Fruit fly (Drosophila melanogaster) whole organism, prepupa: Measurements from ENCODE around the gene TfIIEalpha.

Experiments used
- CG10631 ChIP-seq: fragments of 200-800 bp; sonication (Bioruptor generic); optimal IDR thresholded peaks from 2 replicates; lab custom pipeline; 2016; ENCODE audit warnings: missing biosample characterization, missing genetic modification characterization
- CG10669 ChIP-seq: fragments of 200-800 bp; sonication (Bioruptor generic); optimal IDR thresholded peaks from 3 replicates; lab custom pipeline; 2018; ENCODE audit warnings: missing biosample characterization, mild to moderate bottlenecking, missing genetic modification characterization, moderate library complexity
- CG11294 ChIP-seq: fragments of 200-800 bp; sonication (Bioruptor generic); IDR thresholded peaks from 2 replicates; pipeline ENCODE4 v1.3.6; 2022; ENCODE audit warnings: missing biosample characterization, missing genetic modification characterization
- CG11762 ChIP-seq: fragments of 200-800 bp; sonication (Bioruptor generic); optimal IDR thresholded peaks from 3 replicates; lab custom pipeline; 2016; ENCODE audit warnings: missing biosample characterization, missing genetic modification characterization; ENCODE audit not compliant: insufficient read depth
- CG11902 ChIP-seq: fragments of 200-800 bp; sonication (Bioruptor generic); optimal IDR thresholded peaks from 3 replicates; lab custom pipeline; 2016; ENCODE audit warnings: missing biosample characterization, missing genetic modification characterization
- CG15336 ChIP-seq: fragments of 200-800 bp; sonication (Bioruptor generic); IDR thresholded peaks from 2 replicates; pipeline ENCODE4 v1.3.6; 2022; ENCODE audit warnings: missing biosample characterization, missing genetic modification characterization
- CG16779 ChIP-seq: fragments of 200-800 bp; sonication (Bioruptor generic); optimal IDR thresholded peaks from 3 replicates; lab custom pipeline; 2017; ENCODE audit warnings: missing biosample characterization, mild to moderate bottlenecking, missing genetic modification characterization
- CG34406 ChIP-seq: fragments of 200-800 bp; sonication (Bioruptor generic); optimal IDR thresholded peaks from 3 replicates; lab custom pipeline; 2016; ENCODE audit warnings: missing biosample characterization, missing genetic modification characterization
- CG4318 ChIP-seq: fragments of 200-800 bp; sonication (Bioruptor generic); optimal IDR thresholded peaks from 3 replicates; lab custom pipeline; 2017; ENCODE audit warnings: missing biosample characterization, mild to moderate bottlenecking, missing genetic modification characterization
- CG6163 ChIP-seq: fragments of 200-800 bp; sonication (Bioruptor generic); IDR thresholded peaks from 3 replicates; pipeline ENCODE4 v1.3.6; 2022; ENCODE audit warnings: missing biosample characterization, missing genetic modification characterization
- CG6276 ChIP-seq: fragments of 200-800 bp; sonication (Bioruptor generic); optimal IDR thresholded peaks from 2 replicates; lab custom pipeline; 2017; ENCODE audit warnings: missing biosample characterization, mild to moderate bottlenecking, missing genetic modification characterization
- CG6792 ChIP-seq: fragments of 200-800 bp; sonication (Bioruptor generic); optimal IDR thresholded peaks from 3 replicates; lab custom pipeline; 2016; ENCODE audit warnings: missing biosample characterization, missing genetic modification characterization
- CG6808 ChIP-seq: fragments of 200-800 bp; sonication (Bioruptor generic); optimal IDR thresholded peaks from 3 replicates; lab custom pipeline; 2017; ENCODE audit warnings: missing biosample characterization, missing genetic modification characterization, mild to moderate bottlenecking, moderate library complexity, missing genetic modification reagents
- CG6854 ChIP-seq: fragments of 200-800 bp; sonication (Bioruptor generic); optimal IDR thresholded peaks from 2 replicates; lab custom pipeline; 2017; ENCODE audit warnings: missing biosample characterization, mild to moderate bottlenecking, missing genetic modification characterization
- CG7368 ChIP-seq: fragments of 200-800 bp; sonication (Bioruptor generic); optimal IDR thresholded peaks from 3 replicates; lab custom pipeline; 2016; ENCODE audit warnings: missing biosample characterization, missing genetic modification characterization
- CG8119 ChIP-seq: fragments of 200-800 bp; sonication (Bioruptor generic); IDR thresholded peaks from 3 replicates; pipeline ENCODE4 v1.3.6; 2022; ENCODE audit warnings: missing biosample characterization, missing genetic modification characterization
- CG8319 ChIP-seq: fragments of 200-800 bp; sonication (Bioruptor generic); optimal IDR thresholded peaks from 3 replicates; lab custom pipeline; 2016; ENCODE audit warnings: missing biosample characterization, missing genetic modification characterization
- CG9139 ChIP-seq: fragments of 200-800 bp; sonication (Bioruptor generic); optimal IDR thresholded peaks from 3 replicates; lab custom pipeline; 2017; ENCODE audit warnings: missing biosample characterization, mild to moderate bottlenecking, missing genetic modification characterization
- Eip75B ChIP-seq: fragments of 200-800 bp; sonication (Bioruptor generic); optimal IDR thresholded peaks from 3 replicates; lab custom pipeline; 2016; ENCODE audit warnings: missing biosample characterization, missing genetic modification characterization
- Eip78C ChIP-seq: fragments of 200-800 bp; sonication (Bioruptor generic); peaks from one replicate; lab custom pipeline; 2016; ENCODE audit warnings: missing biosample characterization, missing genetic modification characterization
- Eip93F ChIP-seq: fragments of 200-800 bp; sonication (Bioruptor generic); optimal IDR thresholded peaks from 2 replicates; lab custom pipeline; 2016; ENCODE audit warnings: missing biosample characterization, mild to moderate bottlenecking, missing genetic modification characterization
- Ets96B ChIP-seq: fragments of 200-800 bp; optimal IDR thresholded peaks from 2 replicates; lab custom pipeline; 2019; ENCODE audit warnings: missing biosample characterization, mild to moderate bottlenecking, missing genetic modification characterization, moderate library complexity
- Hr38 ChIP-seq: sonication (Bioruptor generic); optimal IDR thresholded peaks from 2 replicates; lab custom pipeline; 2016; ENCODE audit warnings: missing biosample characterization, missing genetic modification characterization
- Hr39 ChIP-seq: fragments of 200-800 bp; sonication (Bioruptor generic); optimal IDR thresholded peaks from 2 replicates; lab custom pipeline; 2016; ENCODE audit warnings: missing biosample characterization, missing genetic modification characterization
- Hr4 ChIP-seq: fragments of 200-800 bp; sonication (Bioruptor generic); optimal IDR thresholded peaks from 3 replicates; lab custom pipeline; 2016; ENCODE audit warnings: missing biosample characterization, missing genetic modification characterization
- OdsH ChIP-seq: fragments of 200-800 bp; sonication (Bioruptor generic); optimal IDR thresholded peaks from 3 replicates; lab custom pipeline; 2016; ENCODE audit warnings: missing biosample characterization, missing genetic modification characterization
- Sox102F ChIP-seq: fragments of 200-800 bp; sonication (Bioruptor generic); optimal IDR thresholded peaks from 2 replicates; lab custom pipeline; 2016; ENCODE audit warnings: missing biosample characterization, mild to moderate bottlenecking, missing genetic modification characterization
- Sox14 ChIP-seq: fragments of 200-800 bp; sonication (Bioruptor generic); optimal IDR thresholded peaks from 3 replicates; lab custom pipeline; 2016; ENCODE audit warnings: missing biosample characterization, missing genetic modification characterization
- Sox15 ChIP-seq: fragments of 200-800 bp; sonication (Bioruptor generic); optimal IDR thresholded peaks from 3 replicates; lab custom pipeline; 2016; ENCODE audit warnings: missing biosample characterization, missing genetic modification characterization
- achi ChIP-seq: fragments of 200-800 bp; sonication (Bioruptor generic); optimal IDR thresholded peaks from 3 replicates; lab custom pipeline; 2016; ENCODE audit warnings: missing biosample characterization, missing genetic modification characterization
- acj6 ChIP-seq: fragments of 200-800 bp; sonication (Bioruptor generic); optimal IDR thresholded peaks from 3 replicates; lab custom pipeline; 2016; ENCODE audit warnings: missing biosample characterization, missing genetic modification characterization
- cyc ChIP-seq: fragments of 200-800 bp; sonication (Bioruptor generic); optimal IDR thresholded peaks from 3 replicates; lab custom pipeline; 2016; ENCODE audit warnings: missing biosample characterization, missing genetic modification characterization
- dac ChIP-seq: fragments of 200-800 bp; sonication (Bioruptor generic); optimal IDR thresholded peaks from 2 replicates; lab custom pipeline; 2017; ENCODE audit warnings: missing biosample characterization, mild to moderate bottlenecking, missing genetic modification characterization
- dsx ChIP-seq: fragments of 200-800 bp; optimal IDR thresholded peaks from 3 replicates; lab custom pipeline; 2019; ENCODE audit warnings: missing biosample characterization, mild to moderate bottlenecking, missing genetic modification characterization, moderate library complexity; ENCODE audit not compliant: poor library complexity, severe bottlenecking
- fd59A ChIP-seq: fragments of 200-800 bp; sonication (Bioruptor generic); optimal IDR thresholded peaks from 2 replicates; lab custom pipeline; 2017; ENCODE audit warnings: missing biosample characterization, mild to moderate bottlenecking, missing genetic modification characterization, missing genetic modification reagents
- lz ChIP-seq: fragments of 200-800 bp; sonication (Bioruptor generic); optimal IDR thresholded peaks from 3 replicates; lab custom pipeline; 2016; ENCODE audit warnings: missing biosample characterization, missing genetic modification characterization
- net ChIP-seq: fragments of 200-800 bp; sonication (Bioruptor generic); optimal IDR thresholded peaks from 3 replicates; lab custom pipeline; 2016; ENCODE audit warnings: missing biosample characterization, missing genetic modification characterization
- pdm3 ChIP-seq: fragments of 200-800 bp; sonication (Bioruptor generic); optimal IDR thresholded peaks from 3 replicates; lab custom pipeline; 2016; ENCODE audit warnings: missing biosample characterization, missing genetic modification characterization
- salr ChIP-seq, 2 experiments: fragments of 200-800 bp; sonication (Bioruptor generic); optimal IDR thresholded peaks; 3 replicates each; lab custom pipeline; 2016 to 2018; ENCODE audit warnings: missing biosample characterization in 2 of 2, missing genetic modification characterization in 2 of 2, mild to moderate bottlenecking in 1 of 2
- spab ChIP-seq: fragments of 200-800 bp; sonication (Bioruptor generic); optimal IDR thresholded peaks from 2 replicates; lab custom pipeline; 2017; ENCODE audit warnings: missing biosample characterization, mild to moderate bottlenecking, missing genetic modification characterization, missing genetic modification reagents
- ss ChIP-seq, 2 experiments: fragments of 200-800 bp; sonication (Bioruptor generic); optimal IDR thresholded peaks; 2 replicates in 1 of 2; 3 replicates in 1 of 2; lab custom pipeline; 2017 to 2018; ENCODE audit warnings: mild to moderate bottlenecking in 2 of 2, missing biosample characterization in 2 of 2, missing genetic modification characterization in 2 of 2, moderate library complexity in 1 of 2
- svp ChIP-seq: fragments of 200-800 bp; sonication (Bioruptor generic); peaks from one replicate; lab custom pipeline; 2016; ENCODE audit warnings: missing biosample characterization, missing genetic modification characterization
- vri ChIP-seq: fragments of 200-800 bp; sonication (Bioruptor generic); optimal IDR thresholded peaks from 3 replicates; lab custom pipeline; 2016; ENCODE audit warnings: missing biosample characterization, mild to moderate bottlenecking, missing genetic modification characterization

The TfIIEalpha gene

dm6 chr3L:11692853-11693252, 11.0 kb downstream of the TfIIEalpha start:
- no peak for TF ChIP-seq Hr4
- no peak for TF ChIP-seq achi (GFP tag; lab: Kevin White, UChicago)
- no peak for TF ChIP-seq CG9139 (GFP tag; lab: Kevin White, UChicago)
- no peak for TF ChIP-seq Sox15 (GFP tag; lab: Kevin White, UChicago)
- no peak for TF ChIP-seq CG6276
- no peak for TF ChIP-seq spab (GFP tag; lab: Kevin White, UChicago)

DNA sequence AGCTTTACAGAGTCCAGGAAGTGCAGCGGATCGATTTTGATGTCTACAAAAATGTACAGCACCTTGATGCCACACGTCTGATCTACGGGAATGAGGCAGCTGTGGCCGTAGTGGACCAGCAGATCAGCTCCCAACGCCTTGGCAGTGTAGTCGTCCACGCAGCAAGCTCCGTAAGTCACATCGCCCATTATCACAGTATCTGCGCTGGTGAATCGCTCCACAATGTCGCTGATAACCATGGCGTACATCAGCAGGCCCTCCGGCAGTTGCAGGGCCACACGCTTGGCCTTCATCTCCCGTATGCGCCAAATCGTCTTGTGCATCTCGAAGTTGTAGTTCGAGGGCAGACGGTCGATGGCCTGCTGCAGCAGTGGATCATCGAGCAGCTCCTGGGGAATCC, 13.2 kb downstream of the TfIIEalpha start:
- no peak for TF ChIP-seq CG11762 (GFP tag; lab: Kevin White, UChicago)
- no peak for TF ChIP-seq Eip75B
- TF ChIP-seq CG15336: no peak
- no peak for TF ChIP-seq Sox102F
- TF ChIP-seq lz (GFP tag; lab: Kevin White, UChicago): no peak
- no peak for TF ChIP-seq CG7368 (GFP tag; lab: Kevin White, UChicago)
- TF ChIP-seq CG6163: no peak
- TF ChIP-seq CG10631 (GFP tag; lab: Kevin White, UChicago): no peak
- no peak for TF ChIP-seq Eip93F (GFP tag; lab: Kevin White, UChicago)
- TF ChIP-seq Hr39: no peak
- TF ChIP-seq CG6808 (GFP tag; lab: Kevin White, UChicago): no peak
- TF ChIP-seq, all 60 proteins: peak for 0

DNA sequence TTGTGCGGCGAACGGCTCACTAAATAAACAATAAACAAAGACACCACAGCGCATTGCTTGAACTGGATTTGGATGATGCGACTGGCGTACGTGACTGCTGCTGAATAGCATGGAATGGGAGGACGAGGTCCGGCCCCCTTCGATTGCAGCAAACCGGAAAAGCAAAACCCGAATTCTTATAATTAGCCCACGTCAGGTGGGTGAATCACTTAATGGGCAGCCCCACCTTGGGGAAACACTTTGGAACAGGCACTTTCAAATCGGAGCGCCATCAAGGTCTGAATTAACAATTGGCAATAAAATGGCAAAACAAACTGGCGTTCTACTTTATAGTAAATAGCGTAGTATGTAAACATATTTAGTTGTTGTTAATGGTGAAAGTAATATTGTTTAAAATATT, 14.0 kb downstream of the TfIIEalpha start:
- TF ChIP-seq Eip78C (GFP tag; lab: Kevin White, UChicago): peak; percentile 19
- TF ChIP-seq CG34406 (GFP tag; lab: Kevin White, UChicago): no peak

DNA sequence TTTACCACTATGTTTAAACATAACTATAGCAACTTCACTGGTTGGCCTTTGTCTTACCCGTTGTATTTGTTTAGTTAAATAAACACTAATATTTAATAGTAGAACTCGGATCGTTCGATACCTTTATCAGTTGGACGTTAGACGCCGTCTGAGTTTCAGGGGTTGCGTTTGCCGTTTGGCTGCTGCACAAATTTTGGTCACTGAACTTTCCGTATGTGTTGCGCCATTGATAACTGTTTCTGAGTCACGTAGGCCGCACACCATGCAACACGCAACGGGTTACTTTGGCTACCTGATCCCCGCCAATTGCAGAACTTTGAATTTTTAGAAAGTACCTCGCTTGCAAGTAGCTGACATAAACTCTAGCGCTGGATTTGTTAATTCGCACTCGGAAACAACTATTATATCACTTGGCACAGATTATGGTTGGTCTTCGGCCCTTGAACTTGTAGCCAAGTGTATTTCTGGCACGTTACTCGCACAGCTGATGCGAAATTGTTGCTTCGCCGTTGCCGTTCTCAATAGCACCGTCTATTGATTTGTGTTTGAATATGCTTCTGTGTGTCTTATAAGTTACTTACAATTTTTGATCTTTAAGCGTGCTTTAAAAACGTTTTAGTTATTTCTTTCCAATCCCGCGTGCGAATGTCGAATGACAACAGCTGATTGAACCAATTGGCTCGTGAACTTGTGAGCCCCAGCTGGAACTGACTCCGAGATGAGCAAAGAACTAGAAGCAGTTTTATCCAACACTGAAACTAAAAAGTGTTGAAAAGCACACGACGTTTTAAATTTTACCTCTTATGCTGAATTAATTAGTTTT, 14.7 kb downstream of the TfIIEalpha start, which contains the start of gene Dph1:
TSS of gene Dph1 (minus strand) at position 670 of the 823 bp plus-strand sequence.
- TF ChIP-seq CG8319 (GFP tag; lab: Kevin White, UChicago): peak; percentile 65
- TF ChIP-seq Hr4: peak; percentile 92
- TF ChIP-seq dac (GFP tag; lab: Kevin White, UChicago): peak; percentile 90
- TF ChIP-seq CG10669 (GFP tag; lab: Kevin White, UChicago): peak; percentile 92
- TF ChIP-seq vri (GFP tag; lab: Kevin White, UChicago): peak; percentile 95
- peak; percentile 93 for TF ChIP-seq Sox14 (GFP tag; lab: Kevin White, UChicago)
- TF ChIP-seq CG8119: peak; percentile 93
- TF ChIP-seq CG9139 (GFP tag; lab: Kevin White, UChicago): peak; percentile 92
- TF ChIP-seq svp (GFP tag; lab: Kevin White, UChicago): peak; percentile 97
- peak; percentile 86 to 87 for TF ChIP-seq salr (GFP tag; optimal IDR thresholded peaks at IDR 0.05; lab: Kevin White, UChicago)
- peak; percentile 90 for TF ChIP-seq acj6 (GFP tag; lab: Kevin White, UChicago)
- peak; percentile 90 for TF ChIP-seq CG16779
- TF ChIP-seq fd59A (GFP tag; lab: Kevin White, UChicago): peak; percentile 81
- TF ChIP-seq net (GFP tag; lab: Kevin White, UChicago): peak; percentile 94
- TF ChIP-seq Eip78C (GFP tag; lab: Kevin White, UChicago): peak; percentile 100
- TF ChIP-seq CG7368 (GFP tag; lab: Kevin White, UChicago): peak; percentile 95
- peak; percentile 87 for TF ChIP-seq CG6854 (GFP tag; lab: Kevin White, UChicago)
- peak; percentile 85 for TF ChIP-seq CG10631 (GFP tag; lab: Kevin White, UChicago)
- peak; percentile 85 for TF ChIP-seq Sox15 (GFP tag; lab: Kevin White, UChicago)
- TF ChIP-seq dsx (GFP tag; lab: Kevin White, UChicago): peak; percentile 96
- TF ChIP-seq Hr39: peak; percentile 89
- peak; percentile 92 for TF ChIP-seq CG6792 (GFP tag; lab: Kevin White, UChicago)
- peak; percentile 79; the same call in 1 of the 2 replicates for TF ChIP-seq CG11294
- peak; percentile 86 for TF ChIP-seq cyc (GFP tag; lab: Kevin White, UChicago)
- TF ChIP-seq Ets96B (tag; lab: Kevin White, UChicago): peak; percentile 90
- peak; percentile 94 to 96 for TF ChIP-seq ss (GFP tag; optimal IDR thresholded peaks at IDR 0.05; lab: Kevin White, UChicago)
- peak; percentile 86 for TF ChIP-seq CG11902 (GFP tag; lab: Kevin White, UChicago)
- TF ChIP-seq spab (GFP tag; lab: Kevin White, UChicago): peak; percentile 83
- TF ChIP-seq Hr38 (GFP tag; lab: Kevin White, UChicago): no peak
- peak; percentile 91 for TF ChIP-seq Eip75B
- peak; percentile 91 for TF ChIP-seq CG11762 (GFP tag; lab: Kevin White, UChicago)
- TF ChIP-seq pdm3 (GFP tag; lab: Kevin White, UChicago): peak; percentile 91
- TF ChIP-seq OdsH: peak; percentile 92
- peak; percentile 89 for TF ChIP-seq CG4318
- TF ChIP-seq CG15336: peak; percentile 95
